Fruit fly (Drosophila melanogaster) whole organism, embryonic: Measurements from ENCODE around the gene CG16798.

Experiments
- B-H2 ChIP-seq: fragments of 200-800 bp; sonication (Bioruptor generic); optimal IDR thresholded peaks from 2 replicates; lab custom pipeline; 2018; ENCODE audit warnings: missing biosample characterization, mild to moderate bottlenecking, missing genetic modification characterization
- Blimp-1 ChIP-seq: fragments of 200-800 bp; sonication (Bioruptor generic); optimal IDR thresholded peaks from 3 replicates; lab custom pipeline; 2018; ENCODE audit warnings: missing biosample characterization, missing genetic modification characterization, mild to moderate bottlenecking, moderate library complexity, missing genetic modification reagents
- Bteb2 ChIP-seq: fragments of 200-800 bp; sonication (Bioruptor generic); optimal IDR thresholded peaks from 2 replicates; lab custom pipeline; 2016; ENCODE audit warnings: missing biosample characterization, missing genetic modification characterization
- CG10543 ChIP-seq: fragments of 200-800 bp; sonication (Bioruptor generic); optimal IDR thresholded peaks from 3 replicates; lab custom pipeline; 2017; ENCODE audit warnings: missing biosample characterization, mild to moderate bottlenecking, missing genetic modification characterization, moderate library complexity
- CG11504 ChIP-seq: fragments of 200-800 bp; sonication (Bioruptor generic); optimal IDR thresholded peaks from 3 replicates; lab custom pipeline; 2019; ENCODE audit warnings: missing biosample characterization, mild to moderate bottlenecking, missing genetic modification characterization, moderate library complexity
- CG14860 ChIP-seq: fragments of 200-800 bp; sonication (Bioruptor generic); IDR thresholded peaks from 3 replicates; pipeline ENCODE4 v1.3.6; 2022; ENCODE audit warnings: missing biosample characterization, missing genetic modification characterization; ENCODE audit not compliant: partially characterized antibody
- CG15269 ChIP-seq: fragments of 200-800 bp; sonication (Bioruptor generic); optimal IDR thresholded peaks from 2 replicates; lab custom pipeline; 2018; ENCODE audit warnings: missing biosample characterization, mild to moderate bottlenecking, missing genetic modification characterization, moderate library complexity
- CG18599 ChIP-seq: fragments of 200-800 bp; sonication (Bioruptor generic); optimal IDR thresholded peaks from 3 replicates; lab custom pipeline; 2017; ENCODE audit warnings: missing biosample characterization, missing genetic modification characterization, mild to moderate bottlenecking, moderate library complexity, missing genetic modification reagents
- CG2120 ChIP-seq: fragments of 200-800 bp; sonication (Bioruptor generic); optimal IDR thresholded peaks from 3 replicates; lab custom pipeline; 2016; ENCODE audit warnings: missing biosample characterization, missing genetic modification characterization
- CG2678 ChIP-seq: fragments of 200-800 bp; sonication (Bioruptor generic); optimal IDR thresholded peaks from 3 replicates; lab custom pipeline; 2019; ENCODE audit warnings: missing biosample characterization, mild to moderate bottlenecking, missing genetic modification characterization, moderate library complexity
- CG30403 ChIP-seq: fragments of 200-800 bp; sonication (Bioruptor generic); optimal IDR thresholded peaks from 3 replicates; lab custom pipeline; 2016; ENCODE audit warnings: missing biosample characterization, missing genetic modification characterization
- CG32532 ChIP-seq: fragments of 200-800 bp; sonication (Bioruptor generic); IDR thresholded peaks from 2 replicates; pipeline ENCODE4 v1.3.6; 2022; ENCODE audit warnings: missing biosample characterization, missing genetic modification characterization
- CG3281 ChIP-seq: fragments of 200-800 bp; sonication (Bioruptor generic); optimal IDR thresholded peaks from 3 replicates; lab custom pipeline; 2017; ENCODE audit warnings: missing biosample characterization, mild to moderate bottlenecking, missing genetic modification characterization
- CG5180 ChIP-seq: fragments of 200-800 bp; sonication (Bioruptor generic); optimal IDR thresholded peaks from 3 replicates; lab custom pipeline; 2017; ENCODE audit warnings: missing biosample characterization, missing genetic modification characterization, mild to moderate bottlenecking, moderate library complexity, missing genetic modification reagents
- CG6175 ChIP-seq: fragments of 200-800 bp; sonication (Bioruptor generic); IDR thresholded peaks from 3 replicates; pipeline ENCODE4 v1.3.6; 2022; ENCODE audit warnings: missing biosample characterization, missing genetic modification characterization
- CG7372 ChIP-seq: fragments of 200-800 bp; sonication (Bioruptor generic); IDR thresholded peaks from 2 replicates; pipeline ENCODE4 v1.3.6; 2022; ENCODE audit warnings: missing biosample characterization, missing genetic modification characterization
- CG7556 ChIP-seq: fragments of 200-800 bp; sonication (Bioruptor generic); optimal IDR thresholded peaks from 2 replicates; lab custom pipeline; 2017; ENCODE audit warnings: missing biosample characterization, mild to moderate bottlenecking, missing genetic modification characterization
- CG7745 ChIP-seq: fragments of 200-800 bp; sonication (Bioruptor generic); optimal IDR thresholded peaks from 2 replicates; lab custom pipeline; 2018; ENCODE audit warnings: missing biosample characterization, mild to moderate bottlenecking, missing genetic modification characterization, moderate library complexity
- CG7839 ChIP-seq: fragments of 200-800 bp; sonication (Bioruptor generic); optimal IDR thresholded peaks from 3 replicates; lab custom pipeline; 2018; ENCODE audit warnings: missing biosample characterization, mild to moderate bottlenecking, missing genetic modification characterization, moderate library complexity
- CG7963 ChIP-seq: fragments of 200-800 bp; sonication (Bioruptor generic); IDR thresholded peaks from 3 replicates; pipeline ENCODE4 v1.3.6; 2022; ENCODE audit warnings: missing biosample characterization, missing genetic modification characterization; ENCODE audit not compliant: partially characterized antibody
- CG8944 ChIP-seq: fragments of 200-800 bp; sonication (Bioruptor generic); optimal IDR thresholded peaks from 3 replicates; lab custom pipeline; 2016; ENCODE audit warnings: missing biosample characterization, missing genetic modification characterization
- CG9437 ChIP-seq: fragments of 200-800 bp; sonication (Bioruptor generic); optimal IDR thresholded peaks from 2 replicates; lab custom pipeline; 2018; ENCODE audit warnings: missing biosample characterization, mild to moderate bottlenecking, missing genetic modification characterization
- Deaf1 ChIP-seq: fragments of 200-800 bp; optimal IDR thresholded peaks from 3 replicates; lab custom pipeline; 2019; ENCODE audit warnings: missing biosample characterization, mild to moderate bottlenecking, missing genetic modification characterization, moderate library complexity
- Doc2 ChIP-seq: fragments of 200-800 bp; sonication (Bioruptor generic); IDR thresholded peaks from 2 replicates; pipeline ENCODE4 v1.3.6; 2022; ENCODE audit warnings: missing biosample characterization, missing genetic modification characterization
- Doc3 ChIP-seq: fragments of 200-800 bp; sonication (Bioruptor generic); IDR thresholded peaks from 3 replicates; pipeline ENCODE4 v1.3.6; 2022; ENCODE audit warnings: missing biosample characterization, missing genetic modification characterization; ENCODE audit not compliant: partially characterized antibody
- Ets65A ChIP-seq: fragments of 200-800 bp; sonication (Bioruptor generic); peaks from one replicate; lab custom pipeline; 2016; ENCODE audit warnings: missing biosample characterization, missing genetic modification characterization
- Fer3 ChIP-seq: fragments of 200-800 bp; sonication (Bioruptor generic); optimal IDR thresholded peaks from 2 replicates; lab custom pipeline; 2018; ENCODE audit warnings: missing biosample characterization, mild to moderate bottlenecking, missing genetic modification characterization, moderate library complexity
- HLH4C ChIP-seq: fragments of 200-800 bp; sonication (Bioruptor generic); IDR thresholded peaks from 3 replicates; pipeline ENCODE4 v1.3.6; 2022; ENCODE audit warnings: missing biosample characterization, missing genetic modification characterization; ENCODE audit not compliant: partially characterized antibody
- Hand ChIP-seq: fragments of 200-800 bp; sonication (Bioruptor generic); optimal IDR thresholded peaks from 2 replicates; lab custom pipeline; 2017; ENCODE audit warnings: mild to moderate bottlenecking, missing biosample characterization, missing genetic modification reagents, missing genetic modification characterization
- Hr51 ChIP-seq, 2 experiments: fragments of 200-800 bp; sonication (Bioruptor generic); optimal IDR thresholded peaks; 2 replicates in 1 of 2; 3 replicates in 1 of 2; lab custom pipeline; 2016 to 2018; ENCODE audit warnings: missing biosample characterization in 2 of 2, missing genetic modification characterization in 2 of 2, mild to moderate bottlenecking in 1 of 2, moderate library complexity in 1 of 2
- Kr ChIP-seq: fragments of 200-800 bp; sonication (Bioruptor generic); optimal IDR thresholded peaks from 2 replicates; lab custom pipeline; 2017; ENCODE audit warnings: missing biosample characterization, mild to moderate bottlenecking, missing genetic modification characterization
- Med ChIP-seq: fragments of 200-800 bp; sonication (Bioruptor generic); peaks from one replicate; lab custom pipeline; 2016; ENCODE audit warnings: missing biosample characterization, missing genetic modification characterization, mild to moderate bottlenecking, inconsistent platforms, moderate library complexity
- NFAT ChIP-seq: fragments of 200-800 bp; sonication (Bioruptor generic); IDR thresholded peaks from 2 replicates; pipeline ENCODE4 v1.3.6; 2022; ENCODE audit warnings: missing biosample characterization, missing genetic modification characterization
- abd-A ChIP-seq: fragments of 200-800 bp; sonication (Bioruptor generic); optimal IDR thresholded peaks from 3 replicates; lab custom pipeline; 2019; ENCODE audit warnings: missing biosample characterization, mild to moderate bottlenecking, missing genetic modification characterization, moderate library complexity
- bsh ChIP-seq, 2 experiments: fragments of 200-800 bp; sonication (Bioruptor generic); optimal IDR thresholded peaks; 2 replicates each; lab custom pipeline; 2017 to 2018; ENCODE audit warnings: mild to moderate bottlenecking in 2 of 2, missing biosample characterization in 2 of 2, missing genetic modification characterization in 2 of 2, moderate library complexity in 1 of 2
- chinmo ChIP-seq: fragments of 200-800 bp; sonication (Bioruptor generic); IDR thresholded peaks from 4 replicates; pipeline ENCODE4 v1.3.6; 2022; ENCODE audit warnings: missing biosample characterization, missing genetic modification characterization; ENCODE audit not compliant: partially characterized antibody
- dmrt99B ChIP-seq: fragments of 200-800 bp; sonication (Bioruptor generic); optimal IDR thresholded peaks from 2 replicates; lab custom pipeline; 2018; ENCODE audit warnings: missing biosample characterization, mild to moderate bottlenecking, missing genetic modification characterization, moderate library complexity
- gem ChIP-seq: fragments of 200-800 bp; sonication (Bioruptor generic); optimal IDR thresholded peaks from 2 replicates; lab custom pipeline; 2019; ENCODE audit warnings: missing biosample characterization, mild to moderate bottlenecking, missing genetic modification characterization, moderate library complexity
- insv ChIP-seq, 2 experiments: fragments of 200-800 bp; sonication (Bioruptor generic); optimal IDR thresholded peaks; 3 replicates each; lab custom pipeline; 2016 to 2018; ENCODE audit warnings: missing biosample characterization in 2 of 2, missing genetic modification characterization in 2 of 2
- lab ChIP-seq: fragments of 200-800 bp; sonication (Bioruptor generic); optimal IDR thresholded peaks from 3 replicates; lab custom pipeline; 2017; ENCODE audit warnings: missing biosample characterization, missing genetic modification characterization, mild to moderate bottlenecking, moderate library complexity, missing genetic modification reagents
- rib ChIP-seq: fragments of 200-800 bp; sonication (Bioruptor generic); IDR thresholded peaks from 2 replicates; pipeline ENCODE4 v1.3.6; 2022; ENCODE audit warnings: missing biosample characterization, missing genetic modification characterization
- row ChIP-seq: fragments of 200-800 bp; sonication (Bioruptor generic); IDR thresholded peaks from 3 replicates; pipeline ENCODE4 v1.3.6; 2022; ENCODE audit warnings: missing biosample characterization, missing genetic modification characterization
- sisA ChIP-seq: fragments of 200-800 bp; sonication (Bioruptor generic); IDR thresholded peaks from 2 replicates; pipeline ENCODE4 v1.3.6; 2022; ENCODE audit warnings: missing biosample characterization, missing genetic modification characterization
- sna ChIP-seq: fragments of 200-800 bp; sonication (Bioruptor generic); IDR thresholded peaks from 2 replicates; pipeline ENCODE4 v1.3.6; 2022; ENCODE audit warnings: missing biosample characterization, missing genetic modification characterization; ENCODE audit not compliant: partially characterized antibody
- sob ChIP-seq: fragments of 200-800 bp; sonication (Bioruptor generic); IDR thresholded peaks from 2 replicates; pipeline ENCODE4 v1.3.6; 2022; ENCODE audit warnings: missing biosample characterization, missing genetic modification characterization
- sqz ChIP-seq: fragments of 200-800 bp; sonication (Bioruptor generic); optimal IDR thresholded peaks from 3 replicates; lab custom pipeline; 2018; ENCODE audit warnings: missing biosample characterization, mild to moderate bottlenecking, missing genetic modification characterization
- tna ChIP-seq: fragments of 200-800 bp; sonication (Bioruptor generic); IDR thresholded peaks from 2 replicates; pipeline ENCODE4 v1.3.6; 2022; ENCODE audit warnings: missing biosample characterization, missing genetic modification characterization; ENCODE audit not compliant: partially characterized antibody

The CG16798 gene

DNA sequence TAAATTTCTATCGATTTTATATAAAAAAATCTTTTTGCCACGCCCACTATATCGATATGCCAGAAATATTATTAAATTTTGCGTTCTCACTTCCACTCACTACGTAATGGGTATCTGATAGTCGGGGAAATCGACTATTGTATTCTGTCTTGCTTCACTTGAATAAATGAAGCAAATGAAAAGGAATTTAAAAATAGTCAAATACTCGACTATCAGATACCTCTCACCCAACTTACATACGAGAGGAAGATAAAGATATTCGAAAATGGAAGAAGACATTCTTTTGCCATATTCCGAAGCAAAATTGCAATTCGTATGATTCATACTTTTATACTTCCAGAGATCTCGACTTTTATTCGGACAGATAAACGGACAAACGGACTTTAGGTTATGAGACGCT lies 31.7 kb upstream of the CG16798 start:
- TF ChIP-seq tna (GFP tag; lab: Robert Waterston, UW) = no peak
- peak; percentile 69 for TF ChIP-seq HLH4C (GFP tag; lab: Robert Waterston, UW)
- TF ChIP-seq CG14860 = peak; percentile 50; the same call in 2 of the 3 replicates
- no peak for TF ChIP-seq bsh (GFP tag; optimal IDR thresholded peaks at IDR 0.05; lab: Kevin White, UChicago)
- TF ChIP-seq insv (GFP tag; optimal IDR thresholded peaks at IDR 0.05; lab: Kevin White, UChicago) = no peak
- 0 out of 3 replicates have a peak, but pooled peaks have one; percentile 26 for TF ChIP-seq CG7963 (GFP tag; lab: Robert Waterston, UW)

DNA sequence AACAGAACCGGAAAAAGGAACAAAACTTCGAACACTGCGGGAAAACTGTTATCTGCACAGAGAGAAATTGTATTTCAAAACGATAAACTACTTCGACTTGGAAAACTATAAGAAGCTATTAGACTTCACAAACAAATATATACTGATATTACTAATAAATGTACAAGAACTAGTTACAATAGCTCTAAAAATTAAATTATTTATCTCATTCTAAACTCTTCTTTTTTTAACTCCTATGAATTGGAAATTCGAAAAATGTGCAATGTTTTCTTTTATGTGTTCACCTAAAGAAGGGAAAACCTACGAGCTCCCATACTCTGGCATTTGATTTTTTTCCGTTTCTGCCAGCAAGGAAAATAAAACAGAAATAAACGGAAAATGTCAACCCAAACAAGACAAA lies 19.3 kb upstream of the CG16798 start:
- TF ChIP-seq CG3281 = peak; percentile 10
- no peak for TF ChIP-seq CG9437 (GFP tag; lab: Kevin White, UChicago)
- peak; percentile 24 for TF ChIP-seq CG2678 (tag; lab: Kevin White, UChicago)
- peak; percentile 21 for TF ChIP-seq CG7556 (GFP tag; lab: Kevin White, UChicago)
- TF ChIP-seq dmrt99B (tag; lab: Kevin White, UChicago) = peak; percentile 28
- TF ChIP-seq Doc2 = no peak
- peak; percentile 46 for TF ChIP-seq gem (tag; lab: Kevin White, UChicago)
- TF ChIP-seq row (GFP tag; lab: Robert Waterston, UW) = peak; percentile 25; the same call in 1 of the 3 replicates
- TF ChIP-seq CG30403 = peak; percentile 17
- peak; percentile 28 for TF ChIP-seq CG7839 (tag; lab: Kevin White, UChicago)
- TF ChIP-seq CG15269 = peak; percentile 0
- no peak for TF ChIP-seq Kr
- TF ChIP-seq CG11504 (tag; lab: Kevin White, UChicago) = peak; percentile 14
- TF ChIP-seq CG32532 (GFP tag; lab: Robert Waterston, UW) = no peak
- peak; percentile 5 for TF ChIP-seq Fer3 (tag; lab: Kevin White, UChicago)
- peak; percentile 15 for TF ChIP-seq CG18599
- TF ChIP-seq sna (GFP tag; lab: Robert Waterston, UW) = no peak
- TF ChIP-seq Ets65A = peak; percentile 27
- peak; percentile 33 for TF ChIP-seq CG2120 (GFP tag; lab: Kevin White, UChicago)
- peak in 1 of 2 experiments; percentile 8 for TF ChIP-seq Hr51 (GFP tag; optimal IDR thresholded peaks at IDR 0.05; lab: Kevin White, UChicago)
- peak; percentile 2 for TF ChIP-seq Hand (GFP tag; lab: Kevin White, UChicago)
- TF ChIP-seq lab (GFP tag; lab: Kevin White, UChicago) = peak; percentile 3
- TF ChIP-seq, all 482 proteins: peak for 17

DNA sequence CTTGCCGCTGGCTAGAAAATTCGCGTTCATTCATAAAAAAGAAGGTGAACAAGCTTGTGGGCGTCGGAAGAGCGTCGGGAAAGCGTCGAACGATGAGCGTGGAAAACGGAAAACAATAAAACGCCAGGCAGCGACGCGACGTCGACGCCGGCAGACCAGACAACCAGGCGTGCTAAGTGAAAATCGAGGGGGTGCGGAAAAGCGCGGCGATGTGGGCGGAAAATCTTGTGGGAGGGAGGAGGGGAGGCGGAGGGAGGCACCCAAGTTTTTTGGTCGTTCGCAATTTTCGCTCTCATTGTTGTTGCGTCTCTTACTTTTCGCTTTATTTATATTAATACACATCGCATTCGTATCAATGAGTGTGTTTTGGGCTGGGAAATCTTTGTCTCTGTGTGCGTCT lies 18.7 kb upstream of the CG16798 start:
- TF ChIP-seq CG7745 (tag; lab: Kevin White, UChicago) (no peak), CG5180 (peak; percentile 81), Med (GFP tag; lab: Kevin White, UChicago) (peak; percentile 85), Bteb2 (GFP tag; lab: Kevin White, UChicago) (no peak), sqz (GFP tag; lab: Kevin White, UChicago) (no peak), NFAT (GFP tag; lab: Robert Waterston, UW) (no peak), Deaf1 (tag; lab: Kevin White, UChicago) (peak; percentile 19), sob (0 out of 2 replicates have a peak, but pooled peaks have one; percentile 21), CG10543 (peak; percentile 65), rib (GFP tag; lab: Robert Waterston, UW) (0 out of 2 replicates have a peak, but pooled peaks have one; percentile 43), Doc3 (GFP tag; lab: Robert Waterston, UW) (no peak), chinmo (GFP tag; lab: Robert Waterston, UW) (0 out of 4 replicates have a peak, but pooled peaks have one; percentile 40), abd-A (tag; lab: Kevin White, UChicago) (peak; percentile 81), CG8944 (GFP tag; lab: Kevin White, UChicago) (no peak), Blimp-1 (GFP tag; lab: Kevin White, UChicago) (no peak), CG7372 (GFP tag; lab: Robert Waterston, UW) (no peak), sisA (GFP tag; lab: Robert Waterston, UW) (no peak), B-H2 (GFP tag; lab: Kevin White, UChicago) (no peak), CG6175 (GFP tag; lab: Robert Waterston, UW) (no peak)
